Fruit fly (Drosophila melanogaster): Measurements from ENCODE around the gene P5cr-2.

- TF ChIP-seq Dfd (GFP tag; optimal IDR thresholded peaks at IDR 0.05), result no peak
- TF ChIP-seq h (GFP tag; optimal IDR thresholded peaks at IDR 0.05), result no peak
- no peak for TF ChIP-seq dsf (GFP tag; optimal IDR thresholded peaks at IDR 0.05; ENCODE audit: borderline replicate concordance)
- no peak for TF ChIP-seq Jra (GFP tag; optimal IDR thresholded peaks at IDR 0.05)
- TF ChIP-seq dmrt93B (GFP tag; optimal IDR thresholded peaks at IDR 0.05), result no peak
- no peak for TF ChIP-seq Myc (optimal IDR thresholded peaks at IDR 0.05)
- no peak for TF ChIP-seq Hr83 (GFP tag; optimal IDR thresholded peaks at IDR 0.05; ENCODE audit: poor library complexity, severe bottlenecking)
- no peak for TF ChIP-seq Hr78 (GFP tag; optimal IDR thresholded peaks at IDR 0.05)
- no peak for TF ChIP-seq N (GFP tag; optimal IDR thresholded peaks at IDR 0.05)
- no peak for TF ChIP-seq brk (GFP tag; optimal IDR thresholded peaks at IDR 0.05)
- no peak for TF ChIP-seq pan (optimal IDR thresholded peaks at IDR 0.05)
- TF ChIP-seq usp (GFP tag; optimal IDR thresholded peaks at IDR 0.05), result no peak
These were observed 22.9 kb downstream of the P5cr-2 start for dm6 chr3R:17557487-17557886.

All from whole organism, wandering third instar larva.